Fruit fly (Drosophila melanogaster) whole organism, wandering third instar larva: Measurements from ENCODE around the gene Duox.
A peak's percentile ranks its signal among the peaks of the same experiment; 100 is the strongest.

Experiments
- Abd-B ChIP-seq: fragments of >200 bp; optimal IDR thresholded peaks from 2 replicates; lab custom pipeline; 2017; ENCODE audit warnings: missing biosample characterization, missing genetic modification characterization
- CG32264 ChIP-seq: fragments of 200-800 bp; sonication (Bioruptor generic); optimal IDR thresholded peaks from 2 replicates; lab custom pipeline; 2016; ENCODE audit warnings: missing biosample characterization, missing genetic modification characterization
- CG9705 ChIP-seq: fragments of 200-800 bp; sonication (Bioruptor generic); optimal IDR thresholded peaks from 2 replicates; lab custom pipeline; 2018; ENCODE audit warnings: missing biosample characterization, mild to moderate bottlenecking, missing genetic modification characterization
- CrebA ChIP-seq: fragments of 200-800 bp; sonication (Bioruptor generic); optimal IDR thresholded peaks from 2 replicates; lab custom pipeline; 2016; ENCODE audit warnings: missing biosample characterization, mild to moderate bottlenecking, missing genetic modification characterization, borderline replicate concordance
- Dfd ChIP-seq: fragments of >200 bp; optimal IDR thresholded peaks from 2 replicates; lab custom pipeline; 2017; ENCODE audit warnings: missing biosample characterization, missing genetic modification characterization
- Dif ChIP-seq: fragments of 200-275, 200-300 bp; sonication (Bioruptor generic); optimal IDR thresholded peaks from 2 replicates; lab custom pipeline; 2018; ENCODE audit warnings: missing biosample characterization, missing genetic modification characterization; ENCODE audit not compliant: partially characterized antibody
- GATAd ChIP-seq: sonication (Bioruptor generic); optimal IDR thresholded peaks from 2 replicates; lab custom pipeline; 2016; ENCODE audit warnings: missing biosample characterization, missing genetic modification characterization
- HLH106 ChIP-seq: fragments of 200-800 bp; optimal IDR thresholded peaks from 3 replicates; lab custom pipeline; 2019; ENCODE audit warnings: missing biosample characterization, mild to moderate bottlenecking, missing genetic modification characterization, moderate library complexity
- Hnf4 ChIP-seq: fragments of 200-800 bp; sonication (Bioruptor generic); optimal IDR thresholded peaks from 2 replicates; lab custom pipeline; 2016; ENCODE audit warnings: missing biosample characterization, mild to moderate bottlenecking, missing genetic modification characterization
- Hr78 ChIP-seq: fragments of >200 bp; optimal IDR thresholded peaks from 2 replicates; lab custom pipeline; 2017; ENCODE audit warnings: missing biosample characterization, missing genetic modification characterization
- Hr83 ChIP-seq: fragments of 200-300 bp; sonication (Bioruptor generic); optimal IDR thresholded peaks from 2 replicates; lab custom pipeline; 2016; ENCODE audit warnings: missing biosample characterization, mild to moderate bottlenecking, missing genetic modification characterization, moderate library complexity; ENCODE audit not compliant: poor library complexity, severe bottlenecking
- Jra ChIP-seq: sonication (Bioruptor generic); optimal IDR thresholded peaks from 2 replicates; lab custom pipeline; 2016; ENCODE audit warnings: missing biosample characterization, missing genetic modification characterization
- Mio ChIP-seq: sonication (Bioruptor generic); optimal IDR thresholded peaks from 2 replicates; lab custom pipeline; 2016; ENCODE audit warnings: missing biosample characterization, missing genetic modification characterization
- Myc ChIP-seq: fragments of >200 bp; optimal IDR thresholded peaks from 2 replicates; lab custom pipeline; 2017
- N ChIP-seq: fragments of >200 bp; optimal IDR thresholded peaks from 2 replicates; lab custom pipeline; 2018; ENCODE audit warnings: missing biosample characterization, missing external identifiers, missing genetic modification characterization
- OdsH ChIP-seq: fragments of 200-800 bp; sonication (Bioruptor generic); optimal IDR thresholded peaks from 2 replicates; lab custom pipeline; 2016; ENCODE audit warnings: missing biosample characterization, mild to moderate bottlenecking, missing genetic modification characterization
- Rel ChIP-seq, 2 experiments: fragments of 200-800 bp; sonication (Bioruptor generic) in 1 of 2; optimal IDR thresholded peaks; 2 replicates in 1 of 2; 3 replicates in 1 of 2; lab custom pipeline; 2016 to 2019; ENCODE audit warnings: mild to moderate bottlenecking in 2 of 2, missing biosample characterization in 2 of 2, missing genetic modification characterization in 2 of 2, moderate library complexity in 1 of 2
- Sp1 ChIP-seq: fragments of 200-800 bp; sonication (Bioruptor generic); optimal IDR thresholded peaks from 3 replicates; lab custom pipeline; 2019; ENCODE audit warnings: missing biosample characterization, mild to moderate bottlenecking, missing genetic modification characterization, moderate library complexity
- Vsx2 ChIP-seq: fragments of 200-300, 225-300 bp; sonication (Bioruptor generic); optimal IDR thresholded peaks from 2 replicates; lab custom pipeline; 2018; ENCODE audit warnings: missing biosample characterization, missing genetic modification characterization; ENCODE audit not compliant: partially characterized antibody
- br ChIP-seq: fragments of 200-800 bp; sonication (Bioruptor generic); optimal IDR thresholded peaks from 2 replicates; lab custom pipeline; 2016; ENCODE audit warnings: missing biosample characterization, missing genetic modification characterization
- brk ChIP-seq: fragments of 200-800 bp; sonication (Bioruptor generic); optimal IDR thresholded peaks from 2 replicates; lab custom pipeline; 2016; ENCODE audit warnings: missing biosample characterization, mild to moderate bottlenecking, missing genetic modification characterization
- dl ChIP-seq, 2 experiments: fragments of 175-275, 200-275 bp in 1 of 2; fragments of 200-275 bp in 1 of 2; sonication (Bioruptor generic); optimal IDR thresholded peaks; lab custom pipeline; 2018; ENCODE audit warnings: mild to moderate bottlenecking in 2 of 2, missing biosample characterization in 2 of 2, missing genetic modification characterization in 2 of 2, moderate library complexity in 2 of 2; ENCODE audit not compliant: partially characterized antibody in 2 of 2, insufficient read depth in 1 of 2
- dmrt93B ChIP-seq: fragments of 200-800 bp; sonication (Bioruptor generic); optimal IDR thresholded peaks from 2 replicates; lab custom pipeline; 2018; ENCODE audit warnings: missing biosample characterization, mild to moderate bottlenecking, missing genetic modification characterization
- dsf ChIP-seq: sonication (Bioruptor generic); optimal IDR thresholded peaks from 2 replicates; lab custom pipeline; 2016; ENCODE audit warnings: missing biosample characterization, missing genetic modification characterization, borderline replicate concordance
- ey ChIP-seq: fragments of 200-800 bp; sonication (Bioruptor generic); optimal IDR thresholded peaks from 2 replicates; lab custom pipeline; 2016; ENCODE audit warnings: missing biosample characterization, missing genetic modification characterization
- foxo ChIP-seq, 2 experiments: fragments of 200-800 bp; sonication (Bioruptor generic); optimal IDR thresholded peaks; 2 replicates in 1 of 2; 3 replicates in 1 of 2; lab custom pipeline; 2016 to 2017; ENCODE audit warnings: missing biosample characterization in 2 of 2, missing genetic modification characterization in 2 of 2
- fru ChIP-seq: fragments of 200-800 bp; sonication (Bioruptor generic); optimal IDR thresholded peaks from 3 replicates; lab custom pipeline; 2016; ENCODE audit warnings: missing biosample characterization, mild to moderate bottlenecking, missing genetic modification characterization
- h ChIP-seq: fragments of 200-800 bp; sonication (Bioruptor generic); optimal IDR thresholded peaks from 3 replicates; lab custom pipeline; 2016; ENCODE audit warnings: missing biosample characterization, mild to moderate bottlenecking, missing genetic modification characterization
- jim ChIP-seq: fragments of 175-275, 200-325 bp; sonication (Bioruptor generic); optimal IDR thresholded peaks from 2 replicates; lab custom pipeline; 2016; ENCODE audit warnings: missing biosample characterization, mild to moderate bottlenecking, missing genetic modification characterization
- lola ChIP-seq: fragments of >200 bp; optimal IDR thresholded peaks from 2 replicates; lab custom pipeline; 2017; ENCODE audit warnings: missing biosample characterization, missing genetic modification characterization
- pan ChIP-seq: fragments of >200 bp; optimal IDR thresholded peaks from 2 replicates; lab custom pipeline; 2017
- psq ChIP-seq: fragments of 200-800 bp; sonication (Bioruptor generic); optimal IDR thresholded peaks from 3 replicates; lab custom pipeline; 2017; ENCODE audit warnings: missing biosample characterization, mild to moderate bottlenecking, missing genetic modification characterization, moderate library complexity
- rgr ChIP-seq: fragments of 200-800 bp; sonication (Bioruptor generic); optimal IDR thresholded peaks from 3 replicates; lab custom pipeline; 2016; ENCODE audit warnings: missing biosample characterization, mild to moderate bottlenecking, missing genetic modification characterization
- sage ChIP-seq: fragments of 200-800 bp; sonication (Bioruptor generic); optimal IDR thresholded peaks from 2 replicates; lab custom pipeline; 2016; ENCODE audit warnings: missing biosample characterization, mild to moderate bottlenecking, missing genetic modification characterization
- sv ChIP-seq: fragments of 200-800 bp; sonication (Bioruptor generic); optimal IDR thresholded peaks from 3 replicates; lab custom pipeline; 2016; ENCODE audit warnings: missing biosample characterization, missing genetic modification characterization
- tai ChIP-seq: sonication (Bioruptor generic); optimal IDR thresholded peaks from 2 replicates; lab custom pipeline; 2016; ENCODE audit warnings: missing biosample characterization, missing genetic modification characterization
- usp ChIP-seq: fragments of >200 bp; optimal IDR thresholded peaks from 2 replicates; lab custom pipeline; 2017; ENCODE audit warnings: missing biosample characterization, missing genetic modification characterization
- woc ChIP-seq: sonication (Bioruptor generic); optimal IDR thresholded peaks from 2 replicates; lab custom pipeline; 2016; ENCODE audit warnings: missing biosample characterization, mild to moderate bottlenecking, missing genetic modification characterization

The Duox gene

dm6 chr2L:2840311-2840710, 10.3 kb upstream of the Duox start:
- TF ChIP-seq GATAd (GFP tag; lab: Kevin White, UChicago) (no peak), rgr (no peak), tai (no peak), N (no peak), CG32264 (GFP tag; lab: Kevin White, UChicago) (no peak), h (GFP tag; lab: Kevin White, UChicago) (no peak), fru (GFP tag; lab: Kevin White, UChicago) (no peak), usp (GFP tag; lab: Kevin White, UChicago) (no peak), Sp1 (GFP tag; lab: Kevin White, UChicago) (no peak), Rel (GFP tag; optimal IDR thresholded peaks at IDR 0.05; lab: Kevin White, UChicago) (no peak), Rel (tag; optimal IDR thresholded peaks at IDR 0.05; lab: Kevin White, UChicago) (no peak), dsf (GFP tag; lab: Kevin White, UChicago) (no peak)

dm6 chr2L:2839850-2840249, 9.8 kb upstream of the Duox start, which contains the start of gene CG2975:
TSS of gene CG2975 (plus strand) at chr2L:2840124.
- TF ChIP-seq h (GFP tag; lab: Kevin White, UChicago) (no peak), HLH106 (no peak), dmrt93B (no peak), Mio (no peak)

dm6 chr2L:2837742-2838461, 7.9 kb upstream of the Duox start, which contains the start of the genes CG3119 and Cpr23B:
TSS of gene CG3119 (minus strand) at chr2L:2837833.
TSS of gene Cpr23B (plus strand) at chr2L:2838411.
- TF ChIP-seq pan (lab: Kevin White, UChicago) = no peak
- TF ChIP-seq N = no peak
- TF ChIP-seq br (GFP tag; lab: Kevin White, UChicago) = no peak
- TF ChIP-seq Hr78 (GFP tag; lab: Kevin White, UChicago) = no peak
- TF ChIP-seq HLH106 = no peak
- TF ChIP-seq Dfd (GFP tag; lab: Kevin White, UChicago) = no peak
- TF ChIP-seq fru (GFP tag; lab: Kevin White, UChicago) = no peak
- no peak for TF ChIP-seq Abd-B (GFP tag; lab: Kevin White, UChicago)
- TF ChIP-seq dl (GFP tag; optimal IDR thresholded peaks at IDR 0.05; lab: Kevin White, UChicago; ENCODE audit: insufficient read depth in 1 of 2, partially characterized antibody in 2 of 2) = no peak
- no peak for TF ChIP-seq sage (GFP tag; lab: Kevin White, UChicago)
- no peak for TF ChIP-seq Dif

DNA sequence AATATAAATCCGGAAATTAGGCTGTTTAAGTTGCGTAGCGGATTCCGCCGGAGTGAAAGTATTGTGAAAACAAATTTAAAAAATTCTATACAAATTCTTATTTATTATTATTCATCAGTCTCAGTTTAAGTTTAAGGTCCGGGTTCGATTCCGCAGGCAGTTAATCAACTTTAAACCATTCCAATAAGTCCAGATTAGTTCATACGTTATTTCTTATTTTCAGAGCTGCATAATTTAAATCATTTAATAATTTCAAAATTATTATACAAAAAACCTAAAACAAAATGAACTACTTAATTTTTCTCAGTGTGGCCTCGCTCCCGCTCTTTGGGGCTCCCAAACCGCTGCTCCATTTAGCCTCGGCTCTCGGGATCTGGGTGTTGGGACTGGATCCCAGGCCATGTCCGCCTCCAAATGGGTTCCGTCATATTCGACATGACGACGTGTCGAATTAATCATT, 323 bp upstream of the Duox start:
- TF ChIP-seq jim (no peak), HLH106 (peak; percentile 91), ey (peak; percentile 72), Vsx2 (no peak), Jra (GFP tag; lab: Kevin White, UChicago) (no peak), dl (GFP tag; optimal IDR thresholded peaks at IDR 0.05; lab: Kevin White, UChicago; ENCODE audit: insufficient read depth in 1 of 2, partially characterized antibody in 2 of 2) (no peak), CG32264 (GFP tag; lab: Kevin White, UChicago) (no peak), rgr (peak; percentile 81), tai (peak; percentile 70), h (GFP tag; lab: Kevin White, UChicago) (peak; percentile 83), Myc (no peak), GATAd (GFP tag; lab: Kevin White, UChicago) (peak; percentile 3), Sp1 (GFP tag; lab: Kevin White, UChicago) (peak; percentile 95), psq (GFP tag; lab: Kevin White, UChicago) (peak; percentile 56), usp (GFP tag; lab: Kevin White, UChicago) (no peak), sv (GFP tag; lab: Kevin White, UChicago) (peak; percentile 86), fru (GFP tag; lab: Kevin White, UChicago) (peak; percentile 88), OdsH (peak; percentile 89), lola (GFP tag; lab: Kevin White, UChicago) (no peak), Hnf4 (peak; percentile 70), Abd-B (GFP tag; lab: Kevin White, UChicago) (no peak), Mio (no peak), woc (peak; percentile 76), pan (lab: Kevin White, UChicago) (no peak), Rel (GFP tag; optimal IDR thresholded peaks at IDR 0.05; lab: Kevin White, UChicago) (peak; percentile 7), Rel (tag; optimal IDR thresholded peaks at IDR 0.05; lab: Kevin White, UChicago) (peak; percentile 37), CG9705 (GFP tag; lab: Kevin White, UChicago) (peak; percentile 77), dmrt93B (peak; percentile 89), foxo (GFP tag; optimal IDR thresholded peaks at IDR 0.05; lab: Kevin White, UChicago) (peak in 1 of 2 experiments; percentile 93), Dfd (GFP tag; lab: Kevin White, UChicago) (no peak), Dif (no peak), CrebA (GFP tag; lab: Kevin White, UChicago) (peak; percentile 4), sage (GFP tag; lab: Kevin White, UChicago) (peak; percentile 69), dsf (GFP tag; lab: Kevin White, UChicago) (peak; percentile 17), N (no peak), Hr83 (GFP tag; lab: Kevin White, UChicago) (no peak), Hr78 (GFP tag; lab: Kevin White, UChicago) (no peak), brk (GFP tag; lab: Kevin White, UChicago) (peak; percentile 72), br (GFP tag; lab: Kevin White, UChicago) (peak; percentile 83)
